Worm (Caenorhabditis elegans) whole organism, L2 larva: ENCODE data around the gene tph-1.
A peak's percentile ranks its signal among the peaks of the same experiment; 100 is the strongest.

ENCODE experiments used
- C34F6.9 ChIP-seq: fragments of 150-350 bp; optimal IDR thresholded peaks from 2 replicates; lab custom pipeline; 2014; ENCODE audit warnings: missing biosample characterization, missing genetic modification characterization
- F13H6.1 ChIP-seq: sonication (generic microtip); optimal IDR thresholded peaks from 2 replicates; lab custom pipeline; 2016; ENCODE audit warnings: missing genetic modification characterization, missing compliant biosample characterization
- R02D3.7 ChIP-seq: fragments of 150-350 bp; optimal IDR thresholded peaks from 2 replicates; lab custom pipeline; 2014; ENCODE audit warnings: missing biosample characterization, missing genetic modification characterization
- Y55F3AM.14 ChIP-seq: fragments of 200-800 bp; sonication (Bioruptor generic); optimal IDR thresholded peaks from 2 replicates; lab custom pipeline; 2018; ENCODE audit warnings: mild to moderate bottlenecking, missing genetic modification characterization, missing compliant biosample characterization
- ZK546.5 ChIP-seq: sonication (generic microtip); optimal IDR thresholded peaks from 2 replicates; lab custom pipeline; 2017; ENCODE audit warnings: missing biosample characterization, missing genetic modification characterization
- alr-1 ChIP-seq: fragments of 150-350 bp; optimal IDR thresholded peaks from 2 replicates; lab custom pipeline; 2014; ENCODE audit warnings: missing biosample characterization, missing genetic modification characterization
- aly-2 ChIP-seq: fragments of 150-350 bp; optimal IDR thresholded peaks from 2 replicates; lab custom pipeline; 2014; ENCODE audit warnings: missing biosample characterization, missing genetic modification characterization
- ama-1 ChIP-seq: fragments of 150-350 bp; optimal IDR thresholded peaks from 2 replicates; lab custom pipeline; 2018; ENCODE audit warnings: inconsistent platforms
- blmp-1 ChIP-seq: sonication (generic microtip); optimal IDR thresholded peaks from 2 replicates; lab custom pipeline; 2017; ENCODE audit warnings: missing genetic modification characterization, mild to moderate bottlenecking, missing compliant biosample characterization, antibody characterized with exemption, moderate library complexity; ENCODE audit not compliant: insufficient read depth
- ceh-16 ChIP-seq: fragments of 150-350 bp; optimal IDR thresholded peaks from 2 replicates; lab custom pipeline; 2014; ENCODE audit warnings: missing biosample characterization, missing genetic modification characterization
- ceh-82 ChIP-seq: fragments of 150-350 bp; optimal IDR thresholded peaks from 2 replicates; lab custom pipeline; 2014; ENCODE audit warnings: missing biosample characterization, missing genetic modification characterization
- crh-2 ChIP-seq: sonication (generic microtip); optimal IDR thresholded peaks from 2 replicates; lab custom pipeline; 2017; ENCODE audit warnings: missing biosample characterization, missing genetic modification characterization
- dmd-4 ChIP-seq: sonication (generic microtip); optimal IDR thresholded peaks from 2 replicates; lab custom pipeline; 2017; ENCODE audit warnings: missing biosample characterization, missing genetic modification characterization
- egl-27 ChIP-seq: sonication (generic microtip); optimal IDR thresholded peaks from 3 replicates; lab custom pipeline; 2017; ENCODE audit warnings: missing biosample characterization, missing genetic modification reagents, missing genetic modification characterization
- elt-1 ChIP-seq: fragments of 150-350 bp; optimal IDR thresholded peaks from 2 replicates; lab custom pipeline; 2014; ENCODE audit warnings: missing biosample characterization, missing genetic modification characterization
- elt-3 ChIP-seq: sonication (generic microtip); optimal IDR thresholded peaks from 2 replicates; lab custom pipeline; 2017; ENCODE audit warnings: missing biosample characterization, missing genetic modification characterization
- fos-1 ChIP-seq: fragments of 150-350 bp; optimal IDR thresholded peaks from 2 replicates; lab custom pipeline; 2014; ENCODE audit warnings: missing biosample characterization, missing genetic modification characterization
- gmeb-1 ChIP-seq: fragments of 150-350 bp; optimal IDR thresholded peaks from 2 replicates; lab custom pipeline; 2014; ENCODE audit warnings: missing biosample characterization, missing genetic modification characterization
- lin-11 ChIP-seq: fragments of 150-350 bp; sonication (generic microtip); optimal IDR thresholded peaks from 2 replicates; lab custom pipeline; 2014; ENCODE audit warnings: missing biosample characterization, missing genetic modification characterization, inconsistent platforms, mixed read lengths
- lin-13 ChIP-seq: fragments of 150-350 bp; optimal IDR thresholded peaks from 2 replicates; lab custom pipeline; 2014; ENCODE audit warnings: missing biosample characterization, missing genetic modification reagents, missing genetic modification characterization
- lin-39 ChIP-seq: fragments of 150-350 bp; optimal IDR thresholded peaks from 2 replicates; lab custom pipeline; 2014; ENCODE audit warnings: missing biosample characterization, missing genetic modification reagents, missing genetic modification characterization
- lsy-2 ChIP-seq, 2 experiments: fragments of 150-350 bp in 1 of 2; sonication (generic microtip) in 1 of 2; optimal IDR thresholded peaks; 2 replicates each; lab custom pipeline; 2014 to 2017; ENCODE audit warnings: missing biosample characterization in 2 of 2, missing genetic modification characterization in 2 of 2
- mab-5 ChIP-seq: fragments of 150-350 bp; optimal IDR thresholded peaks from 2 replicates; lab custom pipeline; 2014; ENCODE audit warnings: missing biosample characterization, missing genetic modification characterization
- mbf-1 ChIP-seq: sonication (generic microtip); optimal IDR thresholded peaks from 2 replicates; lab custom pipeline; 2017; ENCODE audit warnings: missing biosample characterization, missing genetic modification characterization
- mdl-1 ChIP-seq, 2 experiments: fragments of 150-350 bp in 1 of 2; sonication (generic microtip) in 1 of 2; optimal IDR thresholded peaks; 2 replicates each; lab custom pipeline; 2017; ENCODE audit warnings: missing biosample characterization in 2 of 2, missing genetic modification characterization in 2 of 2
- nhr-10 ChIP-seq: sonication (generic microtip); optimal IDR thresholded peaks from 2 replicates; lab custom pipeline; 2017; ENCODE audit warnings: missing biosample characterization, missing genetic modification characterization
- nhr-11 ChIP-seq: fragments of 150-350 bp; optimal IDR thresholded peaks from 2 replicates; lab custom pipeline; 2014; ENCODE audit warnings: missing biosample characterization, missing genetic modification characterization
- nhr-12 ChIP-seq: fragments of 150-350 bp; optimal IDR thresholded peaks from 2 replicates; lab custom pipeline; 2014; ENCODE audit warnings: missing biosample characterization, missing genetic modification characterization
- nhr-129 ChIP-seq: fragments of 150-350 bp; optimal IDR thresholded peaks from 2 replicates; lab custom pipeline; 2014; ENCODE audit warnings: missing biosample characterization, missing genetic modification characterization
- nhr-21 ChIP-seq: fragments of 150-350 bp; optimal IDR thresholded peaks from 2 replicates; lab custom pipeline; 2014; ENCODE audit warnings: missing biosample characterization, missing genetic modification characterization
- nhr-23 ChIP-seq: fragments of 150-350 bp; optimal IDR thresholded peaks from 2 replicates; lab custom pipeline; 2014; ENCODE audit warnings: missing biosample characterization, missing genetic modification reagents, missing genetic modification characterization
- nhr-237 ChIP-seq: fragments of 150-350 bp; optimal IDR thresholded peaks from 2 replicates; lab custom pipeline; 2014; ENCODE audit warnings: missing biosample characterization, missing genetic modification characterization
- nhr-25 ChIP-seq: fragments of 150-350 bp; sonication (generic microtip); optimal IDR thresholded peaks from 3 replicates; lab custom pipeline; 2014; ENCODE audit warnings: missing biosample characterization, missing genetic modification characterization
- nhr-6 ChIP-seq: fragments of 150-350 bp; optimal IDR thresholded peaks from 2 replicates; lab custom pipeline; 2014; ENCODE audit warnings: missing biosample characterization, missing genetic modification characterization
- nhr-77 ChIP-seq: fragments of 150-350 bp; optimal IDR thresholded peaks from 2 replicates; lab custom pipeline; 2014; ENCODE audit warnings: missing biosample characterization, missing genetic modification characterization
- peb-1 ChIP-seq: fragments of 150-350 bp; optimal IDR thresholded peaks from 2 replicates; lab custom pipeline; 2014; ENCODE audit warnings: missing biosample characterization, missing genetic modification characterization
- sem-4 ChIP-seq: fragments of 150-350 bp; optimal IDR thresholded peaks from 2 replicates; lab custom pipeline; 2014; ENCODE audit warnings: missing biosample characterization, missing genetic modification reagents, missing genetic modification characterization
- skn-1 ChIP-seq: sonication (generic microtip); optimal IDR thresholded peaks from 2 replicates; lab custom pipeline; 2017; ENCODE audit warnings: missing biosample characterization, missing genetic modification characterization
- sma-3 ChIP-seq: sonication (generic microtip); optimal IDR thresholded peaks from 2 replicates; lab custom pipeline; 2016; ENCODE audit warnings: missing genetic modification reagents, missing genetic modification characterization, missing compliant biosample characterization
- sma-9 ChIP-seq, 2 experiments: fragments of 150-350 bp in 1 of 2; sonication (generic microtip) in 1 of 2; optimal IDR thresholded peaks; 2 replicates each; lab custom pipeline; 2014 to 2016; ENCODE audit warnings: missing genetic modification characterization in 2 of 2, mild to moderate bottlenecking in 1 of 2, missing biosample characterization in 1 of 2, missing compliant biosample characterization in 1 of 2, missing genetic modification reagents in 1 of 2, moderate library complexity in 1 of 2
- snpc-4 ChIP-seq: fragments of 150-350 bp; optimal IDR thresholded peaks from 2 replicates; lab custom pipeline; 2014; ENCODE audit warnings: missing biosample characterization, missing genetic modification characterization
- unc-39 ChIP-seq: fragments of 150-350 bp; optimal IDR thresholded peaks from 2 replicates; lab custom pipeline; 2014; ENCODE audit warnings: missing biosample characterization, missing genetic modification characterization
- unc-55 ChIP-seq: fragments of 150-350 bp; sonication (generic microtip); optimal IDR thresholded peaks from 3 replicates; lab custom pipeline; 2014; ENCODE audit warnings: missing biosample characterization, missing genetic modification reagents, missing genetic modification characterization
- unc-62 ChIP-seq: fragments of 150-350 bp; optimal IDR thresholded peaks from 2 replicates; lab custom pipeline; 2014; ENCODE audit warnings: missing biosample characterization, missing genetic modification reagents, missing genetic modification characterization
- zag-1 ChIP-seq: fragments of 150-350 bp; optimal IDR thresholded peaks from 2 replicates; lab custom pipeline; 2014; ENCODE audit warnings: missing biosample characterization, missing genetic modification characterization
- ztf-1 ChIP-seq: fragments of 200-800 bp; sonication (Bioruptor generic); conservative IDR thresholded peaks from 2 replicates; pipeline ENCODE4 v1.3.6; 2022; ENCODE audit warnings: missing genetic modification characterization, missing compliant biosample characterization
- ztf-11 ChIP-seq: sonication (generic microtip); optimal IDR thresholded peaks from 2 replicates; lab custom pipeline; 2017; ENCODE audit warnings: missing biosample characterization, missing genetic modification characterization
- ztf-4 ChIP-seq: fragments of 150-350 bp; optimal IDR thresholded peaks from 2 replicates; lab custom pipeline; 2014; ENCODE audit warnings: missing biosample characterization, missing genetic modification characterization

tph-1 gene

DNA sequence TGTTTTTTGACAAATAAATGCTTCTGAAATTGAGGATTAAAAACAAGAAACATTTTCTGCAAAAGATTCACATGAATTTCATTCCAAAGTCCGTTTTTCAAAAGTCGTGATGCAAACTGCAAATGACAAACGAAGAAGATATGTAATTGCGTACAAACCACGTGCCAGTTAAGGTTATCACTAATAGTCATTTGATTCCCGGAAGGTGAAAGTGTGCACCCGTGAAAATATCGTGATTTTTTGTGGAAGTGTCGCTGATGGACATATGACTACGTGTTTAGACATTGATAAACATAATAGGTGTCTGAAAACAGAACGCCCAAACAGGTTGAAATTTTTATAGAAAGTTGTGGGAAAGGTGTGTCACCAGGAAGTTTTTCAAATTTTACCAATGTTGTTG, 20.9 kb upstream of the tph-1 start (continued):
- TF ChIP-seq nhr-25 (tag; lab: Kevin White, UChicago): no peak

DNA sequence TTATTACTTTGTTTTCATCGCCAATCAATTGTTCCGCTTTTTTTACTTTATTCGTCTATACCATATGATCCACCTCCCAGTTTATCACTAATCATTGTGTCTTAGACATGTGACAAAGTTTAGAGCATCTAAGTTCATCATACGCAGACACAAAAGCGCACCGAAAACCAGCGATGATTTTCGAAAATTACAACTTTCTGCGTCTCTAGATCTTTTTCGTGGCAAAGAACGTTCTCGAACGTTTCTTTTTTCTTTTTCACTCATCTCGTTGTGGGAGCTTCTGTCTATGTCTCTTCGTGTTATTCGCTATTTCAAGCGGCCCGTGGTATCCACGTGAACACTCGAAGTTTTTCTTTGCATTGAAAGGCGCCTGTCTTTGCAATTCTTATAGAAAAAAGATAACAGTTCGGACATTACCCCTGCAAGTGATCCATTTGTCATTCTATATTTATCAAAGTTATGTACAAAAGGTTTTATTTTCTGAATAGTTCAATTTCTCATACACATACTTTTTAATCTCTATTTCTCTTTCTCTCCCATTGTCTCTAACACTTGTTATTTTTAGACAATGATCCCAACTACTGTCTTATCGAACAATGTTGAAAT, 20.0 kb upstream of the tph-1 start, which contains the start of gene ZK1290.5:
Gene ZK1290.5 (plus strand): TSS at position 566 of the 606 bp plus-strand sequence.
- peak; percentile 96 for TF ChIP-seq C34F6.9 (tag; lab: Kevin White, UChicago)
- TF ChIP-seq unc-55 (GFP tag; lab: Kevin White, UChicago): peak; percentile 68
- TF ChIP-seq nhr-10 (tag; lab: Kevin White, UChicago): peak; percentile 52
- TF ChIP-seq lin-11 (tag; lab: Kevin White, UChicago): no peak
- TF ChIP-seq elt-3 (tag; lab: Kevin White, UChicago): no peak
- TF ChIP-seq ztf-1 (GFP tag; lab: Robert Waterston, UW): no peak
- peak; percentile 98 for TF ChIP-seq sma-9 (GFP tag; optimal IDR thresholded peaks at IDR 0.05; lab: Kevin White, UChicago)
- peak; percentile 18 for TF ChIP-seq sma-9 (tag; optimal IDR thresholded peaks at IDR 0.05; lab: Kevin White, UChicago)
- peak; percentile 98 for TF ChIP-seq crh-2
- TF ChIP-seq fos-1 (tag; lab: Kevin White, UChicago): peak; percentile 87
- peak; percentile 62 for TF ChIP-seq gmeb-1 (tag; lab: Kevin White, UChicago)
- no peak for TF ChIP-seq peb-1
- no peak for TF ChIP-seq nhr-12 (tag; lab: Kevin White, UChicago)
- peak; percentile 53 for TF ChIP-seq zag-1 (tag; lab: Kevin White, UChicago)
- no peak for TF ChIP-seq unc-39 (tag; lab: Kevin White, UChicago)
- no peak for TF ChIP-seq dmd-4 (tag; lab: Kevin White, UChicago)
- TF ChIP-seq blmp-1 (tag; lab: Kevin White, UChicago): peak; percentile 71
- no peak for TF ChIP-seq lin-39 (tag; lab: Kevin White, UChicago)
- TF ChIP-seq nhr-129 (tag; lab: Kevin White, UChicago): peak; percentile 93
- TF ChIP-seq ztf-4 (tag; lab: Kevin White, UChicago): peak; percentile 84
- peak; percentile 92 for TF ChIP-seq egl-27 (tag; lab: Kevin White, UChicago)
- TF ChIP-seq nhr-77 (tag; lab: Kevin White, UChicago): no peak
- no peak for TF ChIP-seq ZK546.5 (tag; lab: Kevin White, UChicago)
- TF ChIP-seq lin-13 (GFP tag; lab: Kevin White, UChicago): peak; percentile 47
- TF ChIP-seq snpc-4: peak; percentile 18
- no peak for TF ChIP-seq ztf-11 (tag; lab: Kevin White, UChicago)
- TF ChIP-seq unc-62 (GFP tag; lab: Kevin White, UChicago): peak; percentile 18
- TF ChIP-seq ama-1 (lab: Kevin White, UChicago): no peak
- no peak for TF ChIP-seq alr-1 (tag; lab: Kevin White, UChicago)
- TF ChIP-seq R02D3.7 (tag; lab: Kevin White, UChicago): no peak
- TF ChIP-seq skn-1 (tag; lab: Kevin White, UChicago): peak; percentile 62
- no peak for TF ChIP-seq nhr-11 (tag; lab: Kevin White, UChicago)
- TF ChIP-seq nhr-25 (tag; lab: Kevin White, UChicago): peak; percentile 91
- TF ChIP-seq elt-1 (tag; lab: Kevin White, UChicago): no peak
- peak; percentile 94 for TF ChIP-seq nhr-21 (tag; lab: Kevin White, UChicago)
- no peak for TF ChIP-seq ceh-16
- no peak for TF ChIP-seq nhr-237 (tag; lab: Kevin White, UChicago)
- TF ChIP-seq mbf-1 (tag; lab: Kevin White, UChicago): no peak
- TF ChIP-seq Y55F3AM.14: peak; percentile 69
- peak; percentile 95 for TF ChIP-seq F13H6.1 (tag; lab: Kevin White, UChicago)
- TF ChIP-seq nhr-6: peak; percentile 84
- TF ChIP-seq sma-3 (GFP tag; lab: Kevin White, UChicago): peak; percentile 97
- peak; percentile 79 for TF ChIP-seq sem-4 (tag; lab: Kevin White, UChicago)
- no peak for TF ChIP-seq nhr-23 (tag; lab: Kevin White, UChicago)
- TF ChIP-seq aly-2 (tag; lab: Kevin White, UChicago): no peak
- peak; percentile 27 for TF ChIP-seq mab-5 (tag; lab: Kevin White, UChicago)
- TF ChIP-seq ceh-82 (tag; lab: Kevin White, UChicago): no peak
- TF ChIP-seq mdl-1 (tag; optimal IDR thresholded peaks at IDR 0.05; lab: Kevin White, UChicago): peak; percentile 74 to 90
- peak; percentile 28 to 89 for TF ChIP-seq lsy-2 (tag; optimal IDR thresholded peaks at IDR 0.05; lab: Kevin White, UChicago)
